Worm (Caenorhabditis elegans) whole organism, L1 larva: ENCODE results near the gene F20B6.5.

Experiments used
- C16A3.4 ChIP-seq: fragments of 150-350 bp; optimal IDR thresholded peaks from 2 replicates; lab custom pipeline; 2014; ENCODE audit warnings: missing biosample characterization, missing genetic modification characterization
- C34B4.2 ChIP-seq: sonication (generic microtip); optimal IDR thresholded peaks from 2 replicates; lab custom pipeline; 2017; ENCODE audit warnings: mild to moderate bottlenecking, missing genetic modification characterization, missing compliant biosample characterization
- ama-1 ChIP-seq: fragments of 150-350 bp; optimal IDR thresholded peaks from 2 replicates; lab custom pipeline; 2014
- ceh-8 ChIP-seq: fragments of 200-800 bp; sonication (Bioruptor generic); optimal IDR thresholded peaks from 2 replicates; lab custom pipeline; 2018; ENCODE audit warnings: mild to moderate bottlenecking, missing genetic modification characterization, moderate library complexity, missing compliant biosample characterization
- ceh-82 ChIP-seq, 3 experiments: fragments of 150-350 bp in 1 of 3; sonication (generic microtip) in 2 of 3; optimal IDR thresholded peaks; 2 replicates each; lab custom pipeline; 2014 to 2017; ENCODE audit warnings: missing biosample characterization in 3 of 3, missing genetic modification characterization in 3 of 3
- ceh-88 ChIP-seq: fragments of 200-800 bp; sonication (Bioruptor generic); IDR thresholded peaks from 2 replicates; pipeline ENCODE4 v1.3.6; 2022; ENCODE audit warnings: missing genetic modification characterization, missing compliant biosample characterization
- ceh-90 ChIP-seq: sonication (generic microtip); optimal IDR thresholded peaks from 2 replicates; lab custom pipeline; 2016; ENCODE audit warnings: missing genetic modification characterization, missing compliant biosample characterization
- ces-1 ChIP-seq: fragments of 150-350 bp; optimal IDR thresholded peaks from 2 replicates; lab custom pipeline; 2014; ENCODE audit warnings: missing biosample characterization, missing genetic modification reagents, missing genetic modification characterization
- dpl-1 ChIP-seq, 3 experiments: fragments of 150-350 bp in 2 of 3; sonication (generic microtip) in 1 of 3; optimal IDR thresholded peaks; 2 replicates each; lab custom pipeline; 2014 to 2017; ENCODE audit warnings: missing biosample characterization in 3 of 3, missing genetic modification characterization in 3 of 3, missing genetic modification reagents in 3 of 3
- efl-1 ChIP-seq, 4 experiments: fragments of 150-350 bp; optimal IDR thresholded peaks in 3 of 4; peaks in 1 of 4; 1 replicate in 1 of 4; 2 replicates in 3 of 4; lab custom pipeline; 2014; ENCODE audit warnings: missing biosample characterization in 2 of 4, missing genetic modification characterization in 2 of 4, missing genetic modification reagents in 2 of 4
- egl-27 ChIP-seq, 2 experiments: fragments of 150-350 bp in 1 of 2; sonication (generic microtip); optimal IDR thresholded peaks; 3 replicates each; lab custom pipeline; 2017 to 2018; ENCODE audit warnings: missing biosample characterization in 2 of 2, missing genetic modification characterization in 2 of 2, missing genetic modification reagents in 2 of 2
- elt-2 ChIP-seq: sonication (generic microtip); optimal IDR thresholded peaks from 2 replicates; lab custom pipeline; 2016; ENCODE audit warnings: missing genetic modification characterization, mild to moderate bottlenecking, inconsistent platforms, missing compliant biosample characterization, missing genetic modification reagents
- ets-5 ChIP-seq: fragments of 200-800 bp; sonication (Bioruptor generic); IDR thresholded peaks from 2 replicates; pipeline ENCODE4 v1.3.6; 2022; ENCODE audit warnings: missing genetic modification characterization, missing compliant biosample characterization
- fkh-10 ChIP-seq: sonication (generic microtip); optimal IDR thresholded peaks from 2 replicates; lab custom pipeline; 2017; ENCODE audit warnings: missing biosample characterization, missing genetic modification reagents, missing genetic modification characterization
- fkh-8 ChIP-seq: sonication (generic microtip); optimal IDR thresholded peaks from 2 replicates; lab custom pipeline; 2016; ENCODE audit warnings: mild to moderate bottlenecking, missing genetic modification characterization, missing compliant biosample characterization
- fos-1 ChIP-seq: fragments of 150-350 bp; optimal IDR thresholded peaks from 2 replicates; lab custom pipeline; 2014; ENCODE audit warnings: missing biosample characterization, missing genetic modification characterization
- hlh-17 ChIP-seq: fragments of 200-800 bp; sonication (Bioruptor generic); optimal IDR thresholded peaks from 2 replicates; lab custom pipeline; 2018; ENCODE audit warnings: missing genetic modification characterization, mild to moderate bottlenecking, missing compliant biosample characterization, moderate library complexity, borderline replicate concordance
- hlh-4 ChIP-seq: sonication (generic microtip); optimal IDR thresholded peaks from 2 replicates; lab custom pipeline; 2016; ENCODE audit warnings: mild to moderate bottlenecking, missing genetic modification characterization, missing compliant biosample characterization
- isw-1 ChIP-seq: fragments of 200-800 bp; sonication (Bioruptor generic); IDR thresholded peaks from 2 replicates; pipeline ENCODE4 v1.3.6; 2022; ENCODE audit warnings: missing genetic modification characterization, missing compliant biosample characterization
- jun-1 ChIP-seq: fragments of 150-350 bp; optimal IDR thresholded peaks from 2 replicates; lab custom pipeline; 2014; ENCODE audit warnings: missing biosample characterization, missing genetic modification reagents, missing genetic modification characterization
- lin-14 ChIP-seq: fragments of 200-800 bp; sonication (Bioruptor generic); optimal IDR thresholded peaks from 2 replicates; lab custom pipeline; 2018; ENCODE audit warnings: mild to moderate bottlenecking, missing genetic modification characterization, moderate library complexity, missing compliant biosample characterization
- lin-35 ChIP-seq, 2 experiments: fragments of 150-350 bp; optimal IDR thresholded peaks; 2 replicates each; lab custom pipeline; 2014; ENCODE audit warnings: missing biosample characterization in 2 of 2, missing genetic modification characterization in 2 of 2, missing genetic modification reagents in 2 of 2
- lsy-2 ChIP-seq, 2 experiments: fragments of 150-350 bp; optimal IDR thresholded peaks; 2 replicates each; lab custom pipeline; 2014; ENCODE audit warnings: missing biosample characterization in 2 of 2, missing genetic modification characterization in 2 of 2
- mab-9 ChIP-seq: fragments of 200-800 bp; sonication (Bioruptor generic); IDR thresholded peaks from 2 replicates; pipeline ENCODE4 v1.3.6; 2022; ENCODE audit warnings: missing genetic modification reagents, missing genetic modification characterization, missing compliant biosample characterization
- nhr-19 ChIP-seq: fragments of 200-800 bp; sonication (Bioruptor generic); conservative IDR thresholded peaks from 2 replicates; pipeline ENCODE4 v1.3.6; 2022; ENCODE audit warnings: missing genetic modification characterization, missing compliant biosample characterization
- nhr-237 ChIP-seq: fragments of 150-350 bp; optimal IDR thresholded peaks from 2 replicates; lab custom pipeline; 2014; ENCODE audit warnings: missing biosample characterization, missing genetic modification characterization
- nhr-47 ChIP-seq: sonication (generic microtip); optimal IDR thresholded peaks from 2 replicates; lab custom pipeline; 2016; ENCODE audit warnings: mild to moderate bottlenecking, missing genetic modification characterization, moderate library complexity, missing compliant biosample characterization
- nhr-71 ChIP-seq: sonication (generic microtip); optimal IDR thresholded peaks from 2 replicates; lab custom pipeline; 2016; ENCODE audit warnings: mild to moderate bottlenecking, missing genetic modification characterization, moderate library complexity, missing compliant biosample characterization
- nhr-85 ChIP-seq: sonication (generic microtip); peaks from one replicate; lab custom pipeline; 2016; ENCODE audit warnings: missing genetic modification characterization, inconsistent platforms, missing compliant biosample characterization
- pax-3 ChIP-seq: fragments of 200-800 bp; sonication (Bioruptor generic); optimal IDR thresholded peaks from 2 replicates; lab custom pipeline; 2018; ENCODE audit warnings: mild to moderate bottlenecking, missing genetic modification characterization, moderate library complexity, missing compliant biosample characterization
- skn-1 ChIP-seq: fragments of 150-350 bp; optimal IDR thresholded peaks from 2 replicates; lab custom pipeline; 2014; ENCODE audit warnings: missing biosample characterization, missing genetic modification characterization
- snpc-4 ChIP-seq: fragments of 150-350 bp; optimal IDR thresholded peaks from 2 replicates; lab custom pipeline; 2014; ENCODE audit warnings: missing biosample characterization, missing genetic modification characterization
- swsn-7 ChIP-seq: sonication (generic microtip); optimal IDR thresholded peaks from 2 replicates; lab custom pipeline; 2016; ENCODE audit warnings: missing genetic modification characterization, missing compliant biosample characterization
- unc-130 ChIP-seq: fragments of 150-350 bp; optimal IDR thresholded peaks from 2 replicates; lab custom pipeline; 2017; ENCODE audit warnings: missing biosample characterization, missing genetic modification characterization, inconsistent platforms
- unc-30 ChIP-seq: sonication (generic microtip); optimal IDR thresholded peaks from 2 replicates; lab custom pipeline; 2017; ENCODE audit warnings: missing biosample characterization, missing genetic modification characterization
- vab-15 ChIP-seq: sonication (generic microtip); optimal IDR thresholded peaks from 2 replicates; lab custom pipeline; 2017; ENCODE audit warnings: missing genotype, mild to moderate bottlenecking, missing genetic modification characterization, missing compliant biosample characterization
- xbp-1 ChIP-seq: sonication (generic microtip); optimal IDR thresholded peaks from 2 replicates; lab custom pipeline; 2016; ENCODE audit warnings: missing genetic modification characterization, missing compliant biosample characterization
- zag-1 ChIP-seq: fragments of 150-350 bp; optimal IDR thresholded peaks from 2 replicates; lab custom pipeline; 2014; ENCODE audit warnings: missing biosample characterization, missing genetic modification characterization
- ztf-4 ChIP-seq: fragments of 150-350 bp; optimal IDR thresholded peaks from 2 replicates; lab custom pipeline; 2014; ENCODE audit warnings: missing biosample characterization, missing genetic modification characterization

The F20B6.5 gene

ce11 chrX:4219487-4219886, 19.8 kb upstream of the F20B6.5 start (continued):
- TF ChIP-seq nhr-19 (GFP tag; lab: Robert Waterston, UW) = peak; percentile 54
- TF ChIP-seq isw-1 = no peak

ce11 chrX:4218174-4218573, 18.4 kb upstream of the F20B6.5 start, which contains the start of gene W01H2.2:
Gene W01H2.2, minus strand, starts transcription at chrX:4218458.
- TF ChIP-seq ces-1 (GFP tag; lab: Kevin White, UChicago) (no peak), ceh-82 (tag; optimal IDR thresholded peaks at IDR 0.05; lab: Kevin White, UChicago) (peak in 1 of 3 experiments; percentile 26), efl-1 (optimal IDR thresholded peaks at IDR 0.05; lab: Kevin White, UChicago) (no peak), efl-1 (GFP tag; optimal IDR thresholded peaks at IDR 0.05 in 1 of 2; lab: Kevin White, UChicago) (no peak), dpl-1 (GFP tag; optimal IDR thresholded peaks at IDR 0.05; lab: Kevin White, UChicago) (no peak), ceh-88 (GFP tag; lab: Robert Waterston, UW) (no peak), fos-1 (tag; lab: Kevin White, UChicago) (no peak), C34B4.2 (tag; lab: Kevin White, UChicago) (no peak), hlh-4 (tag; lab: Kevin White, UChicago) (no peak), C16A3.4 (no peak), xbp-1 (tag; lab: Kevin White, UChicago) (no peak), elt-2 (tag; lab: Kevin White, UChicago) (no peak), unc-130 (no peak), lin-14 (GFP tag; lab: Kevin White, UChicago) (peak; percentile 48), fkh-10 (GFP tag; lab: Kevin White, UChicago) (no peak), egl-27 (tag; optimal IDR thresholded peaks at IDR 0.05; lab: Kevin White, UChicago) (no peak), ama-1 (lab: Kevin White, UChicago) (no peak), mab-9 (GFP tag; lab: Robert Waterston, UW) (no peak), vab-15 (tag; lab: Kevin White, UChicago) (no peak), ztf-4 (no peak), ceh-90 (no peak), ceh-8 (GFP tag; lab: Kevin White, UChicago) (no peak), hlh-17 (GFP tag; lab: Kevin White, UChicago) (no peak), fkh-8 (tag; lab: Kevin White, UChicago) (peak; percentile 22), nhr-85 (tag; lab: Kevin White, UChicago) (no peak)

- TF ChIP-seq ets-5 (GFP tag; lab: Robert Waterston, UW) = no peak
- no peak for TF ChIP-seq ceh-88 (GFP tag; lab: Robert Waterston, UW)
- TF ChIP-seq pax-3 (tag; lab: Kevin White, UChicago) = no peak
- no peak for TF ChIP-seq nhr-47 (tag; lab: Kevin White, UChicago)
- no peak for TF ChIP-seq nhr-71 (tag; lab: Kevin White, UChicago)
- TF ChIP-seq lsy-2 (tag; optimal IDR thresholded peaks at IDR 0.05; lab: Kevin White, UChicago) = no peak
- no peak for TF ChIP-seq nhr-237 (tag; lab: Kevin White, UChicago)
- TF ChIP-seq unc-130 = no peak
- no peak for TF ChIP-seq zag-1 (tag; lab: Kevin White, UChicago)
- no peak for TF ChIP-seq swsn-7 (tag; lab: Kevin White, UChicago)
- TF ChIP-seq snpc-4 (tag; lab: Kevin White, UChicago) = no peak
- no peak for TF ChIP-seq skn-1
- no peak for TF ChIP-seq isw-1
- TF ChIP-seq lin-35 (GFP tag; optimal IDR thresholded peaks at IDR 0.05; lab: Kevin White, UChicago) = no peak
- no peak for TF ChIP-seq unc-30 (tag; lab: Kevin White, UChicago)
- no peak for TF ChIP-seq jun-1
Measured at ce11 chrX:4216894-4217293, 17.2 kb upstream of the F20B6.5 start, which contains the start of the genes F20B6.10 and hpk-1. Gene F20B6.10, minus strand, starts transcription at chrX:4217196. Gene hpk-1, minus strand, starts transcription at chrX:4217290.
